Fruit fly (Drosophila melanogaster): ENCODE data around the gene hmw.

Gene hmw

dm6 chr3R:18404713-18405112, 42.9 kb downstream of the hmw start, which contains the start of gene CG7685 (continued):
- TF ChIP-seq CG10669 (GFP tag; optimal IDR thresholded peaks at IDR 0.05) (peak; percentile 40), ss (GFP tag; optimal IDR thresholded peaks at IDR 0.05) (peak; percentile 10 to 50), Eip75B (GFP tag; optimal IDR thresholded peaks at IDR 0.05) (peak; percentile 76), eg (GFP tag; IDR thresholded peaks at IDR 0.05) (peak; percentile 68; the same call in 2 of the 3 replicates), Sox15 (GFP tag; optimal IDR thresholded peaks at IDR 0.05) (peak; percentile 12), CG8632 (GFP tag; optimal IDR thresholded peaks at IDR 0.05) (peak; percentile 9), Blimp-1 (GFP tag; optimal IDR thresholded peaks at IDR 0.05) (no peak), Met (GFP tag; optimal IDR thresholded peaks at IDR 0.05) (no peak), Ets21C (GFP tag; optimal IDR thresholded peaks at IDR 0.05) (peak; percentile 54), CG34406 (GFP tag; optimal IDR thresholded peaks at IDR 0.05) (peak; percentile 42), CG4318 (GFP tag; optimal IDR thresholded peaks at IDR 0.05) (no peak), CG6792 (GFP tag; optimal IDR thresholded peaks at IDR 0.05) (peak; percentile 36), Eip78C (GFP tag) (peak; percentile 87), Hr4 (GFP tag; optimal IDR thresholded peaks at IDR 0.05) (peak; percentile 66), CG16779 (tag; optimal IDR thresholded peaks at IDR 0.05) (no peak), pdm3 (GFP tag; optimal IDR thresholded peaks at IDR 0.05) (peak; percentile 73), fkh (GFP tag; optimal IDR thresholded peaks at IDR 0.05) (peak; percentile 94), OdsH (GFP tag; optimal IDR thresholded peaks at IDR 0.05) (peak; percentile 67), topi (GFP tag; optimal IDR thresholded peaks at IDR 0.05) (peak; percentile 75), Gug (GFP tag; IDR thresholded peaks at IDR 0.05) (no peak), achi (GFP tag; optimal IDR thresholded peaks at IDR 0.05) (peak; percentile 62), salr (GFP tag; optimal IDR thresholded peaks at IDR 0.05) (no peak), CG6854 (GFP tag; optimal IDR thresholded peaks at IDR 0.05) (peak; percentile 33)

- TF ChIP-seq fd85E (GFP tag; optimal IDR thresholded peaks at IDR 0.05) (no peak), Hr38 (GFP tag; optimal IDR thresholded peaks at IDR 0.05) (no peak), CG31627 (GFP tag; optimal IDR thresholded peaks at IDR 0.05) (no peak), spab (GFP tag; optimal IDR thresholded peaks at IDR 0.05) (no peak), vri (GFP tag; optimal IDR thresholded peaks at IDR 0.05) (no peak), CG6276 (GFP tag; optimal IDR thresholded peaks at IDR 0.05) (no peak), CG3032 (tag; optimal IDR thresholded peaks at IDR 0.05) (no peak), cyc (GFP tag; optimal IDR thresholded peaks at IDR 0.05) (no peak), Eip78C (GFP tag) (no peak), CG8119 (GFP tag; IDR thresholded peaks at IDR 0.05) (no peak), Gug (GFP tag; IDR thresholded peaks at IDR 0.05) (no peak), CG6854 (GFP tag; optimal IDR thresholded peaks at IDR 0.05) (no peak), pdm3 (GFP tag; optimal IDR thresholded peaks at IDR 0.05) (no peak), CG34406 (GFP tag; optimal IDR thresholded peaks at IDR 0.05) (no peak), CG8319 (GFP tag; optimal IDR thresholded peaks at IDR 0.05) (no peak), CG1621 (tag; optimal IDR thresholded peaks at IDR 0.05) (no peak), CG4318 (GFP tag; optimal IDR thresholded peaks at IDR 0.05) (no peak), Ets21C (GFP tag; optimal IDR thresholded peaks at IDR 0.05) (no peak), Met (GFP tag; optimal IDR thresholded peaks at IDR 0.05) (no peak), CG10631 (GFP tag; optimal IDR thresholded peaks at IDR 0.05) (no peak)
Measured at dm6 chr3R:18411205-18411749, 49.5 kb downstream of the hmw start, which contains the start of gene CG10864. Gene CG10864 (minus strand): TSS chr3R:18411631.

- TF ChIP-seq svp (GFP tag), result no peak
- TF ChIP-seq net (GFP tag; optimal IDR thresholded peaks at IDR 0.05), result no peak
- TF ChIP-seq CG6276 (GFP tag; optimal IDR thresholded peaks at IDR 0.05), result no peak
- no peak for TF ChIP-seq eg (GFP tag; IDR thresholded peaks at IDR 0.05)
- TF ChIP-seq pdm3 (GFP tag; optimal IDR thresholded peaks at IDR 0.05), result no peak
- TF ChIP-seq CG11902 (GFP tag; optimal IDR thresholded peaks at IDR 0.05), result no peak
- TF ChIP-seq Hr39 (GFP tag; optimal IDR thresholded peaks at IDR 0.05), result peak; percentile 39
- TF ChIP-seq Eip75B (GFP tag; optimal IDR thresholded peaks at IDR 0.05), result peak; percentile 37
- no peak for TF ChIP-seq CG8119 (GFP tag; IDR thresholded peaks at IDR 0.05)
- TF ChIP-seq CG31627 (GFP tag; optimal IDR thresholded peaks at IDR 0.05), result peak; percentile 56
- no peak for TF ChIP-seq topi (GFP tag; optimal IDR thresholded peaks at IDR 0.05)
- no peak for TF ChIP-seq fd59A (GFP tag; optimal IDR thresholded peaks at IDR 0.05)
- TF ChIP-seq cyc (GFP tag; optimal IDR thresholded peaks at IDR 0.05), result peak; percentile 31
- no peak for TF ChIP-seq Blimp-1 (GFP tag; optimal IDR thresholded peaks at IDR 0.05)
- TF ChIP-seq Sox14 (GFP tag; optimal IDR thresholded peaks at IDR 0.05), result peak; percentile 47
- peak; percentile 91 for TF ChIP-seq fkh (GFP tag; optimal IDR thresholded peaks at IDR 0.05)
- no peak for TF ChIP-seq CG11762 (GFP tag; optimal IDR thresholded peaks at IDR 0.05; ENCODE audit: insufficient read depth)
- peak; percentile 12 for TF ChIP-seq Hr4 (GFP tag; optimal IDR thresholded peaks at IDR 0.05)
- TF ChIP-seq esn (GFP tag; optimal IDR thresholded peaks at IDR 0.05), result no peak
- TF ChIP-seq CG1621 (tag; optimal IDR thresholded peaks at IDR 0.05), result peak; percentile 19
- no peak for TF ChIP-seq Sox102F (GFP tag; optimal IDR thresholded peaks at IDR 0.05)
Measured at dm6 chr3R:18412279-18413214, 50.8 kb downstream of the hmw start, which contains the start of gene CG31122. Gene CG31122 (minus strand): TSS chr3R:18412874.

Data from whole organism, prepupa.